Fruit fly (Drosophila melanogaster) whole organism, embryonic: ENCODE measurements around the gene Vps11.

ENCODE experiments used
- B-H1 ChIP-seq: fragments of 200-800 bp; sonication (Bioruptor generic); IDR thresholded peaks from 3 replicates; pipeline ENCODE4 v1.3.6; 2022; ENCODE audit warnings: missing biosample characterization, missing genetic modification characterization
- B-H2 ChIP-seq: fragments of 200-800 bp; sonication (Bioruptor generic); optimal IDR thresholded peaks from 2 replicates; lab custom pipeline; 2018; ENCODE audit warnings: missing biosample characterization, mild to moderate bottlenecking, missing genetic modification characterization
- BEAF-32 ChIP-seq: fragments of 200-800 bp; sonication (Bioruptor generic); optimal IDR thresholded peaks from 3 replicates; lab custom pipeline; 2017; ENCODE audit warnings: missing biosample characterization, missing genetic modification characterization, mild to moderate bottlenecking, moderate library complexity, missing genetic modification reagents
- Bteb2 ChIP-seq: fragments of 200-800 bp; sonication (Bioruptor generic); optimal IDR thresholded peaks from 2 replicates; lab custom pipeline; 2016; ENCODE audit warnings: missing biosample characterization, missing genetic modification characterization
- CG1024 ChIP-seq: fragments of 200-800 bp; sonication (Bioruptor generic); IDR thresholded peaks from 2 replicates; pipeline ENCODE4 v1.3.6; 2022; ENCODE audit warnings: missing biosample characterization, missing genetic modification characterization
- CG11696 ChIP-seq: fragments of 200-800 bp; sonication (Bioruptor generic); IDR thresholded peaks from 2 replicates; pipeline ENCODE4 v1.3.6; 2022; ENCODE audit warnings: missing biosample characterization, missing genetic modification characterization
- CG14860 ChIP-seq: fragments of 200-800 bp; sonication (Bioruptor generic); IDR thresholded peaks from 3 replicates; pipeline ENCODE4 v1.3.6; 2022; ENCODE audit warnings: missing biosample characterization, missing genetic modification characterization; ENCODE audit not compliant: partially characterized antibody
- CG15269 ChIP-seq: fragments of 200-800 bp; sonication (Bioruptor generic); optimal IDR thresholded peaks from 2 replicates; lab custom pipeline; 2018; ENCODE audit warnings: missing biosample characterization, mild to moderate bottlenecking, missing genetic modification characterization, moderate library complexity
- CG17802 ChIP-seq: fragments of 200-800 bp; sonication (Bioruptor generic); optimal IDR thresholded peaks from 2 replicates; lab custom pipeline; 2018; ENCODE audit warnings: missing biosample characterization, mild to moderate bottlenecking, missing genetic modification characterization, moderate library complexity
- CG18011 ChIP-seq: fragments of 200-800 bp; sonication (Bioruptor generic); optimal IDR thresholded peaks from 2 replicates; lab custom pipeline; 2017; ENCODE audit warnings: missing biosample characterization, missing genetic modification characterization, mild to moderate bottlenecking, moderate library complexity, missing genotype
- CG3838 ChIP-seq: fragments of 200-800 bp; sonication (Bioruptor generic); optimal IDR thresholded peaks from 3 replicates; lab custom pipeline; 2016; ENCODE audit warnings: missing biosample characterization, missing genetic modification characterization
- CG3847 ChIP-seq: fragments of 200-800 bp; sonication (Bioruptor generic); IDR thresholded peaks from 2 replicates; pipeline ENCODE4 v1.3.6; 2022; ENCODE audit warnings: missing biosample characterization, missing genetic modification characterization
- CG4617 ChIP-seq: fragments of 200-800 bp; sonication (Bioruptor generic); optimal IDR thresholded peaks from 3 replicates; lab custom pipeline; 2016; ENCODE audit warnings: missing biosample characterization, missing genetic modification characterization, borderline replicate concordance
- CG6654 ChIP-seq: fragments of 200-800 bp; sonication (Bioruptor generic); optimal IDR thresholded peaks from 2 replicates; lab custom pipeline; 2017; ENCODE audit warnings: missing biosample characterization, mild to moderate bottlenecking, missing genetic modification characterization
- CG6689 ChIP-seq: fragments of 200-800 bp; sonication (Bioruptor generic); IDR thresholded peaks from 2 replicates; pipeline ENCODE4 v1.3.6; 2022; ENCODE audit warnings: missing biosample characterization, missing genetic modification characterization
- CG8388 ChIP-seq: fragments of 200-800 bp; sonication (Bioruptor generic); optimal IDR thresholded peaks from 2 replicates; lab custom pipeline; 2019; ENCODE audit warnings: missing biosample characterization, mild to moderate bottlenecking, missing genetic modification characterization, moderate library complexity
- CG9437 ChIP-seq: fragments of 200-800 bp; sonication (Bioruptor generic); optimal IDR thresholded peaks from 2 replicates; lab custom pipeline; 2018; ENCODE audit warnings: missing biosample characterization, mild to moderate bottlenecking, missing genetic modification characterization
- CTCF ChIP-seq: fragments of 200-800 bp; sonication (Bioruptor generic); optimal IDR thresholded peaks from 2 replicates; lab custom pipeline; 2017; ENCODE audit warnings: missing biosample characterization, mild to moderate bottlenecking, missing genetic modification characterization, moderate library complexity
- Dip3 ChIP-seq: fragments of 200-800 bp; sonication (Bioruptor generic); optimal IDR thresholded peaks from 3 replicates; lab custom pipeline; 2016; ENCODE audit warnings: missing biosample characterization, missing genetic modification characterization
- Eip74EF ChIP-seq, 2 experiments: fragments of 200-800 bp in 1 of 2; fragments of >200 bp in 1 of 2; sonication (Bioruptor generic) in 1 of 2; optimal IDR thresholded peaks; 2 replicates each; lab custom pipeline; 2017 to 2019; ENCODE audit warnings: missing biosample characterization in 2 of 2, missing genetic modification characterization in 2 of 2, mild to moderate bottlenecking in 1 of 2, moderate library complexity in 1 of 2
- Fer2 ChIP-seq: fragments of 200-800 bp; sonication (Bioruptor generic); optimal IDR thresholded peaks from 2 replicates; lab custom pipeline; 2018; ENCODE audit warnings: missing biosample characterization, mild to moderate bottlenecking, missing genetic modification characterization, moderate library complexity
- Fer3 ChIP-seq: fragments of 200-800 bp; sonication (Bioruptor generic); optimal IDR thresholded peaks from 2 replicates; lab custom pipeline; 2018; ENCODE audit warnings: missing biosample characterization, mild to moderate bottlenecking, missing genetic modification characterization, moderate library complexity
- H15 ChIP-seq: fragments of 200-800 bp; sonication (Bioruptor generic); IDR thresholded peaks from 3 replicates; pipeline ENCODE4 v1.3.6; 2022; ENCODE audit warnings: missing biosample characterization, missing genetic modification characterization
- HLH3B ChIP-seq: fragments of 200-800 bp; sonication (Bioruptor generic); IDR thresholded peaks from 2 replicates; pipeline ENCODE4 v1.3.6; 2022; ENCODE audit warnings: missing biosample characterization, missing genetic modification characterization
- HmgZ ChIP-seq: fragments of 200-800 bp; sonication (Bioruptor generic); optimal IDR thresholded peaks from 2 replicates; lab custom pipeline; 2018; ENCODE audit warnings: missing biosample characterization, mild to moderate bottlenecking, missing genetic modification characterization
- Lhr ChIP-seq: fragments of 200-800 bp; sonication (Bioruptor generic); optimal IDR thresholded peaks from 3 replicates; lab custom pipeline; 2017; ENCODE audit warnings: mild to moderate bottlenecking, missing biosample characterization, missing genetic modification reagents, missing genetic modification characterization
- MBD-R2 ChIP-seq: fragments of 200-800 bp; sonication (Bioruptor generic); IDR thresholded peaks from 2 replicates; pipeline ENCODE4 v1.3.6; 2022; ENCODE audit warnings: missing biosample characterization, missing genetic modification characterization
- Rfx ChIP-seq: fragments of 200-800 bp; sonication (Bioruptor generic); IDR thresholded peaks from 2 replicates; pipeline ENCODE4 v1.3.6; 2022; ENCODE audit warnings: missing biosample characterization, missing genetic modification characterization
- Sry-δ ChIP-seq: fragments of 200-800 bp; sonication (Bioruptor generic); optimal IDR thresholded peaks from 2 replicates; lab custom pipeline; 2016; ENCODE audit warnings: missing biosample characterization, missing genetic modification characterization
- Stat92E ChIP-seq, 3 experiments: fragments of >200 bp in 2 of 3; fragments of 200-800 bp in 1 of 3; sonication (Bioruptor generic) in 1 of 3; optimal IDR thresholded peaks; 2 replicates each; lab custom pipeline; 2017 to 2019; ENCODE audit warnings: missing biosample characterization in 3 of 3, missing genetic modification characterization in 3 of 3, mild to moderate bottlenecking in 1 of 3, moderate library complexity in 1 of 3
- Xbp1 ChIP-seq: fragments of 200-800 bp; sonication (Bioruptor generic); optimal IDR thresholded peaks from 3 replicates; lab custom pipeline; 2016; ENCODE audit warnings: missing biosample characterization, mild to moderate bottlenecking, missing genetic modification characterization
- amos ChIP-seq: fragments of 200-800 bp; sonication (Bioruptor generic); IDR thresholded peaks from 2 replicates; pipeline ENCODE4 v1.3.6; 2022; ENCODE audit warnings: missing biosample characterization, missing genetic modification characterization; ENCODE audit not compliant: partially characterized antibody
- bowl ChIP-seq: fragments of 200-800 bp; sonication (Bioruptor generic); IDR thresholded peaks from 2 replicates; pipeline ENCODE4 v1.3.6; 2022; ENCODE audit warnings: missing biosample characterization, missing genetic modification characterization
- cg ChIP-seq: fragments of 200-800 bp; sonication (Bioruptor generic); optimal IDR thresholded peaks from 3 replicates; lab custom pipeline; 2019; ENCODE audit warnings: missing biosample characterization, mild to moderate bottlenecking, missing genetic modification characterization, moderate library complexity
- chif ChIP-seq, 2 experiments: fragments of 200-800 bp; sonication (Bioruptor generic); optimal IDR thresholded peaks; 3 replicates each; lab custom pipeline; 2016; ENCODE audit warnings: missing biosample characterization in 2 of 2, missing genetic modification characterization in 2 of 2
- disco-r ChIP-seq: fragments of 200-800 bp; sonication (Bioruptor generic); optimal IDR thresholded peaks from 2 replicates; lab custom pipeline; 2016; ENCODE audit warnings: missing biosample characterization, missing genetic modification characterization
- dm ChIP-seq: fragments of 200-800 bp; sonication (Bioruptor generic); optimal IDR thresholded peaks from 3 replicates; lab custom pipeline; 2016; ENCODE audit warnings: missing biosample characterization, missing genetic modification characterization
- inv ChIP-seq: fragments of 200-800 bp; sonication (Bioruptor generic); IDR thresholded peaks from 2 replicates; pipeline ENCODE4 v1.3.6; 2022; ENCODE audit warnings: missing biosample characterization, missing genetic modification characterization; ENCODE audit not compliant: partially characterized antibody
- jing ChIP-seq: fragments of 200-800 bp; sonication (Bioruptor generic); optimal IDR thresholded peaks from 2 replicates; lab custom pipeline; 2018; ENCODE audit warnings: missing biosample characterization, mild to moderate bottlenecking, missing genetic modification characterization
- kah ChIP-seq: fragments of 200-800 bp; sonication (Bioruptor generic); optimal IDR thresholded peaks from 2 replicates; lab custom pipeline; 2018; ENCODE audit warnings: missing biosample characterization, mild to moderate bottlenecking, missing genetic modification characterization
- lola ChIP-seq, 3 experiments: fragments of >200 bp in 2 of 3; fragments of 200-800 bp in 1 of 3; sonication (Bioruptor generic) in 1 of 3; optimal IDR thresholded peaks; 2 replicates each; lab custom pipeline; 2017 to 2019; ENCODE audit warnings: missing biosample characterization in 3 of 3, missing genetic modification characterization in 3 of 3, mild to moderate bottlenecking in 1 of 3, moderate library complexity in 1 of 3
- mirr ChIP-seq: fragments of 200-800 bp; sonication (Bioruptor generic); optimal IDR thresholded peaks from 3 replicates; lab custom pipeline; 2018; ENCODE audit warnings: missing biosample characterization, mild to moderate bottlenecking, missing genetic modification characterization
- p53 ChIP-seq: fragments of 200-800 bp; sonication (Bioruptor generic); optimal IDR thresholded peaks from 2 replicates; lab custom pipeline; 2016; ENCODE audit warnings: missing biosample characterization, missing genetic modification characterization
- repo ChIP-seq: fragments of 200-800 bp; sonication (Bioruptor generic); optimal IDR thresholded peaks from 2 replicates; lab custom pipeline; 2016; ENCODE audit warnings: missing biosample characterization, missing genetic modification characterization
- row ChIP-seq: fragments of 200-800 bp; sonication (Bioruptor generic); IDR thresholded peaks from 3 replicates; pipeline ENCODE4 v1.3.6; 2022; ENCODE audit warnings: missing biosample characterization, missing genetic modification characterization
- sob ChIP-seq: fragments of 200-800 bp; sonication (Bioruptor generic); IDR thresholded peaks from 2 replicates; pipeline ENCODE4 v1.3.6; 2022; ENCODE audit warnings: missing biosample characterization, missing genetic modification characterization
- sr ChIP-seq: fragments of 200-800 bp; sonication (Bioruptor generic); IDR thresholded peaks from 3 replicates; pipeline ENCODE4 v1.3.6; 2022; ENCODE audit warnings: missing biosample characterization, missing genetic modification characterization
- trem ChIP-seq: fragments of 200-800 bp; optimal IDR thresholded peaks from 3 replicates; lab custom pipeline; 2019; ENCODE audit warnings: missing biosample characterization, mild to moderate bottlenecking, missing genetic modification characterization, moderate library complexity
- ttk ChIP-seq: fragments of 200-800 bp; sonication (Bioruptor generic); IDR thresholded peaks from 2 replicates; pipeline ENCODE4 v2.1.2; 2022; ENCODE audit warnings: missing biosample characterization, missing genetic modification characterization
- vfl ChIP-seq: fragments of 200-800 bp; sonication (Bioruptor generic); optimal IDR thresholded peaks from 2 replicates; lab custom pipeline; 2016; ENCODE audit warnings: missing biosample characterization, missing genetic modification characterization
- wor ChIP-seq: fragments of 200-800 bp; sonication (Bioruptor generic); IDR thresholded peaks from 2 replicates; pipeline ENCODE4 v1.3.6; 2022; ENCODE audit warnings: missing biosample characterization, missing genetic modification characterization
- yki ChIP-seq: fragments of >200 bp; optimal IDR thresholded peaks from 3 replicates; lab custom pipeline; 2018

The Vps11 gene

dm6 chr3L:23125736-23126135 is 24.6 kb downstream of the Vps11 start, which contains the start of gene CG33217 (continued):
- TF ChIP-seq trem (tag; lab: Kevin White, UChicago) (peak; percentile 30), mirr (GFP tag; lab: Kevin White, UChicago) (no peak), CG6654 (GFP tag; lab: Kevin White, UChicago) (no peak), amos (peak; percentile 16; the same call in 1 of the 2 replicates), row (GFP tag; lab: Robert Waterston, UW) (peak; percentile 86), kah (GFP tag; lab: Kevin White, UChicago) (peak; percentile 49), B-H2 (no peak), wor (no peak), Bteb2 (GFP tag; lab: Kevin White, UChicago) (no peak), sob (GFP tag; lab: Robert Waterston, UW) (no peak), CG9437 (GFP tag; lab: Kevin White, UChicago) (peak; percentile 35), repo (GFP tag; lab: Kevin White, UChicago) (no peak), CG17802 (tag; lab: Kevin White, UChicago) (peak; percentile 99), CG11696 (GFP tag; lab: Robert Waterston, UW) (no peak), Eip74EF (GFP tag; optimal IDR thresholded peaks at IDR 0.05; lab: Kevin White, UChicago) (no peak), CG14860 (GFP tag; lab: Robert Waterston, UW) (no peak), disco-r (GFP tag; lab: Kevin White, UChicago) (no peak), Stat92E (GFP tag; optimal IDR thresholded peaks at IDR 0.05; lab: Kevin White, UChicago) (no peak), CG3847 (GFP tag; lab: Robert Waterston, UW) (no peak), CG15269 (no peak), CG18011 (no peak), Fer3 (no peak), Dip3 (GFP tag; lab: Kevin White, UChicago) (no peak), vfl (GFP tag; lab: Kevin White, UChicago) (no peak), chif (GFP tag; optimal IDR thresholded peaks at IDR 0.05; lab: Kevin White, UChicago) (no peak), p53 (no peak), sr (GFP tag; lab: Robert Waterston, UW) (no peak), Lhr (GFP tag; lab: Kevin White, UChicago) (peak; percentile 80), Xbp1 (GFP tag; lab: Kevin White, UChicago) (peak; percentile 18), bowl (GFP tag; lab: Robert Waterston, UW) (no peak), Rfx (GFP tag; lab: Robert Waterston, UW) (no peak), CG8388 (GFP tag; lab: Kevin White, UChicago) (no peak), dm (peak; percentile 31), B-H1 (GFP tag; lab: Robert Waterston, UW) (no peak), MBD-R2 (peak; percentile 46; the same call in 1 of the 2 replicates), yki (no peak), CG6689 (GFP tag; lab: Robert Waterston, UW) (no peak), ttk (no peak), Fer2 (tag; lab: Kevin White, UChicago) (no peak), HmgZ (tag; lab: Kevin White, UChicago) (peak; percentile 26), CG4617 (peak; percentile 29), HLH3B (no peak), Sry-δ (peak; percentile 16), BEAF-32 (GFP tag; lab: Kevin White, UChicago) (peak; percentile 33), CG1024 (GFP tag; lab: Robert Waterston, UW) (peak; percentile 99), jing (GFP tag; lab: Kevin White, UChicago) (no peak), cg (GFP tag; lab: Kevin White, UChicago) (no peak), CG3838 (GFP tag; lab: Kevin White, UChicago) (no peak), CTCF (GFP tag; lab: Kevin White, UChicago) (no peak), lola (GFP tag; optimal IDR thresholded peaks at IDR 0.05; lab: Kevin White, UChicago) (peak in 1 of 3 experiments; percentile 48), H15 (no peak), inv (no peak)
